Worm (Caenorhabditis elegans) whole organism, L1 larva: ENCODE data around the gene sod-5.

ENCODE experiments used
- ceh-82 ChIP-seq, 3 experiments: fragments of 150-350 bp in 1 of 3; sonication (generic microtip) in 2 of 3; optimal IDR thresholded peaks; 2 replicates each; lab custom pipeline; 2014 to 2017; ENCODE audit warnings: missing biosample characterization in 3 of 3, missing genetic modification characterization in 3 of 3
- nhr-28 ChIP-seq: fragments of 150-350 bp; optimal IDR thresholded peaks from 2 replicates; lab custom pipeline; 2014; ENCODE audit warnings: missing biosample characterization, missing genetic modification characterization
- tlp-1 ChIP-seq: fragments of 150-350 bp; optimal IDR thresholded peaks from 2 replicates; lab custom pipeline; 2014; ENCODE audit warnings: missing biosample characterization, missing genetic modification characterization
- unc-86 ChIP-seq: sonication (generic microtip); optimal IDR thresholded peaks from 2 replicates; lab custom pipeline; 2016; ENCODE audit warnings: missing genetic modification characterization, missing compliant biosample characterization

DNA sequence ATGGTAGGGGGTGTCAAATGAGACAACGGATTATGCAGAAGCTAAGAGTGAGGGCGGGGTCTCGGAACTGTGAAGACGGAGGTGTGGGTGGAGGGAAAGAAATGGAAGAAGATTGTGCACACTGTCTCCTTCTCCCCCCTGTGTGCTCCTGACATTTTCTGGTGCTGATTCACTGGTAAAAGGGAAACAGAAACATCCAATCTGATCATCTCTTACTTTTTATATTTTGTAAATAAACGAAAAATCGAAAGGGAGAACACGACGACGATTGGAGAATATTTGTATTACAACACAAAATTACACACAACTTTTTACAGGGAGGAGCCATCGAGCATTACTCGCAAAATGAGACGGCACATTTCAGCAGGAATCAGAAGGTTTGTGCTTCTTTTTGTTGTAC lies 34.1 kb upstream of the sod-5 start, which contains the start of gene fkh-6:
- TF ChIP-seq ceh-82 (tag; optimal IDR thresholded peaks at IDR 0.05; lab: Kevin White, UChicago) (no peak), nhr-28 (tag; lab: Kevin White, UChicago) (no peak), tlp-1 (tag; lab: Kevin White, UChicago) (no peak), unc-86 (tag; lab: Kevin White, UChicago) (no peak)
